Worm (Caenorhabditis elegans): ENCODE data around the gene K07G6.1.

The K07G6.1 gene

ce11 chrII:1744183-1744582 lies 2.8 kb downstream of the K07G6.1 start, which contains the start of gene clec-19:
clec-19 (plus strand) TSS chrII:1744483.
- TF ChIP-seq mep-1 (tag; optimal IDR thresholded peaks at IDR 0.05) (no peak), lin-13 (GFP tag; optimal IDR thresholded peaks at IDR 0.05) (no peak), aha-1 (tag; optimal IDR thresholded peaks at IDR 0.05) (no peak), ets-5 (GFP tag; IDR thresholded peaks at IDR 0.05) (no peak), lin-35 (GFP tag; optimal IDR thresholded peaks at IDR 0.05) (no peak), unc-98 (GFP tag; IDR thresholded peaks at IDR 0.05) (no peak), pax-3 (tag; optimal IDR thresholded peaks at IDR 0.05) (no peak), xbp-1 (tag; optimal IDR thresholded peaks at IDR 0.05) (no peak), tbx-2 (tag; optimal IDR thresholded peaks at IDR 0.05) (no peak), zip-4 (GFP tag; optimal IDR thresholded peaks at IDR 0.05) (no peak)

- no peak for TF ChIP-seq efl-3 (GFP tag; optimal IDR thresholded peaks at IDR 0.05)
- no peak for TF ChIP-seq nhr-19 (GFP tag; conservative IDR thresholded peaks at IDR 0.05)
- no peak for TF ChIP-seq ces-1 (GFP tag; optimal IDR thresholded peaks at IDR 0.05)
- TF ChIP-seq Y116A8C.19 (tag; optimal IDR thresholded peaks at IDR 0.05; ENCODE audit: borderline replicate concordance): no peak
- no peak for TF ChIP-seq unc-30 (tag; optimal IDR thresholded peaks at IDR 0.05)
- no peak for TF ChIP-seq unc-62 (GFP tag; optimal IDR thresholded peaks at IDR 0.05)
- no peak for TF ChIP-seq dpl-1 (GFP tag; optimal IDR thresholded peaks at IDR 0.05)
- no peak for TF ChIP-seq sox-4 (tag; optimal IDR thresholded peaks at IDR 0.05)
- no peak for TF ChIP-seq ceh-63 (GFP tag; optimal IDR thresholded peaks at IDR 0.05)
Observed at ce11 chrII:1750413-1750812, 9.1 kb downstream of the K07G6.1 start, which contains the start of the genes F36H5.13 and F36H5.8. F36H5.13 (minus strand) TSS chrII:1750513. F36H5.8 (minus strand) TSS chrII:1750686.

DNA sequence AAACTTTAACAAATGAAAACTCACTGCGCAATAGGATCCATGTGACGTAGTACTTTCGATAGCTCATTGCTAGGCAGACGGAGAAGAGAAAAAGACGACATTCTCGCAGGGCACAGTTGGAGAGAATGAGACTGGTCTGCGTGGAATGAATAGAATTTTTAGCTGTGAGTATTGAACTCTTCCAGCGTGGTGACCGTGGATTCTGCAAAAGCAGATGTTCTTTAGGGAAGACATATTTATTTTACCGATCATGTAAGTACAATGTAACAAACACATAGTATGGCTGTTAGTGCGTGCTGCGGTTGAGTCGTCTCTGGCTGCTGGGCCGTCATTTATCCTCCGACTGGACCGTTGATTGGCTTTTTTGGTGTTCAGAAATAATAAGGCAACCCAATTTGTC lies 11.6 kb downstream of the K07G6.1 start, which contains the start of gene F36H5.9:
Gene F36H5.9, minus strand, starts transcription at position 101 of the 400 bp plus-strand sequence.
- TF ChIP-seq C34B4.2 (tag; optimal IDR thresholded peaks at IDR 0.05) (no peak), ceh-8 (GFP tag; optimal IDR thresholded peaks at IDR 0.05) (no peak), unc-86 (tag; optimal IDR thresholded peaks at IDR 0.05) (no peak), tbx-2 (tag; optimal IDR thresholded peaks at IDR 0.05) (no peak), mep-1 (tag; optimal IDR thresholded peaks at IDR 0.05) (no peak), lin-13 (GFP tag; optimal IDR thresholded peaks at IDR 0.05) (no peak), irx-1 (tag; optimal IDR thresholded peaks at IDR 0.05) (no peak), aha-1 (tag; optimal IDR thresholded peaks at IDR 0.05) (no peak)

- TF ChIP-seq aly-2 (tag; optimal IDR thresholded peaks at IDR 0.05) (no peak), mab-9 (GFP tag; IDR thresholded peaks at IDR 0.05) (no peak), lin-35 (GFP tag; optimal IDR thresholded peaks at IDR 0.05) (no peak), nhr-84 (tag; optimal IDR thresholded peaks at IDR 0.05) (no peak), tbx-2 (tag; optimal IDR thresholded peaks at IDR 0.05) (no peak)
Observed at ce11 chrII:1756072-1756471, 14.7 kb downstream of the K07G6.1 start, which contains the start of gene F36H5.17. F36H5.17 (minus strand) TSS chrII:1756172.

ce11 chrII:1756582-1756981 lies 15.2 kb downstream of the K07G6.1 start, which contains the start of gene fbxb-53:
fbxb-53 (plus strand) TSS chrII:1756882.
- no peak for TF ChIP-seq swsn-7 (tag; optimal IDR thresholded peaks at IDR 0.05)
- no peak for TF ChIP-seq C16A3.4 (tag; optimal IDR thresholded peaks at IDR 0.05)
- TF ChIP-seq rnt-1 (tag; optimal IDR thresholded peaks at IDR 0.05): no peak
- no peak for TF ChIP-seq tbx-2 (tag; optimal IDR thresholded peaks at IDR 0.05)
- TF ChIP-seq snpc-4 (tag; optimal IDR thresholded peaks at IDR 0.05): no peak
- TF ChIP-seq sup-37 (GFP tag; optimal IDR thresholded peaks at IDR 0.05): no peak
- no peak for TF ChIP-seq ztf-11 (tag; optimal IDR thresholded peaks at IDR 0.05)
- TF ChIP-seq hlh-4 (tag; optimal IDR thresholded peaks at IDR 0.05): no peak
- TF ChIP-seq aha-1 (tag; optimal IDR thresholded peaks at IDR 0.05): no peak
- no peak for TF ChIP-seq mab-9 (GFP tag; IDR thresholded peaks at IDR 0.05)
- TF ChIP-seq egl-13 (tag; optimal IDR thresholded peaks at IDR 0.05): no peak
- TF ChIP-seq ceh-63 (GFP tag; optimal IDR thresholded peaks at IDR 0.05): no peak
- no peak for TF ChIP-seq snu-23 (GFP tag; optimal IDR thresholded peaks at IDR 0.05)
